Worm (Caenorhabditis elegans): ENCODE data around the gene F35G2.3.
"Not testable (repeated sequence)": the region's sequence is repeated elsewhere in the genome, so short reads cannot be mapped to it uniquely, and the experiment has no call there.

F35G2.3 gene

ce11 chrIV:12208984-12209676 lies at the start of gene F35G2.3, which contains the start of gene marb-1:
Gene F35G2.3, plus strand, starts transcription at chrIV:12209626.
Gene marb-1, minus strand, starts transcription at chrIV:12209010.
- TF ChIP-seq ztf-23 (GFP tag; IDR thresholded peaks at IDR 0.05) (no peak), ref-1 (GFP tag; conservative IDR thresholded peaks at IDR 0.05) (no peak), T22C8.4 (GFP tag; IDR thresholded peaks at IDR 0.05) (no peak), flt-1 (GFP tag; IDR thresholded peaks at IDR 0.05) (no peak), ztf-29 (GFP tag; IDR thresholded peaks at IDR 0.05) (no peak), klf-2 (GFP tag; conservative IDR thresholded peaks at IDR 0.05) (no peak), cog-1 (tag; optimal IDR thresholded peaks at IDR 0.05) (no peak), med-1 (GFP tag; optimal IDR thresholded peaks at IDR 0.05; ENCODE audit: insufficient read depth) (no peak), tab-1 (GFP tag; IDR thresholded peaks at IDR 0.05) (no peak)

- TF ChIP-seq tab-1 (GFP tag; IDR thresholded peaks at IDR 0.05): no peak
Observed at ce11 chrIV:12160421-12160820, 49.0 kb upstream of the F35G2.3 start.

- no peak for TF ChIP-seq tab-1 (GFP tag; IDR thresholded peaks at IDR 0.05)
- no peak for TF ChIP-seq klf-2 (GFP tag; conservative IDR thresholded peaks at IDR 0.05)
- no peak for TF ChIP-seq ztf-29 (GFP tag; IDR thresholded peaks at IDR 0.05)
- no peak for TF ChIP-seq flt-1 (GFP tag; IDR thresholded peaks at IDR 0.05)
- TF ChIP-seq cog-1 (tag; optimal IDR thresholded peaks at IDR 0.05): no peak
- TF ChIP-seq ztf-23 (GFP tag; IDR thresholded peaks at IDR 0.05): no peak
- no peak for TF ChIP-seq med-1 (GFP tag; optimal IDR thresholded peaks at IDR 0.05; ENCODE audit: insufficient read depth)
- no peak for TF ChIP-seq T22C8.4 (GFP tag; IDR thresholded peaks at IDR 0.05)
- TF ChIP-seq ref-1 (GFP tag; conservative IDR thresholded peaks at IDR 0.05): no peak
Observed at ce11 chrIV:12162732-12163131, 46.7 kb upstream of the F35G2.3 start.

- TF ChIP-seq ref-1 (GFP tag; conservative IDR thresholded peaks at IDR 0.05) (no peak), flt-1 (GFP tag; IDR thresholded peaks at IDR 0.05) (no peak), cog-1 (tag; optimal IDR thresholded peaks at IDR 0.05) (no peak), ztf-23 (GFP tag; IDR thresholded peaks at IDR 0.05) (no peak), tab-1 (GFP tag; IDR thresholded peaks at IDR 0.05) (no peak)
Observed at ce11 chrIV:12165432-12166078, 43.9 kb upstream of the F35G2.3 start.

ce11 chrIV:12167944-12168343 lies 41.5 kb upstream of the F35G2.3 start, which contains the start of gene F20B10.3:
Gene F20B10.3, plus strand, starts transcription at chrIV:12168244.
- TF ChIP-seq klf-2 (GFP tag; conservative IDR thresholded peaks at IDR 0.05) (no peak), T22C8.4 (GFP tag; IDR thresholded peaks at IDR 0.05) (no peak), tab-1 (GFP tag; IDR thresholded peaks at IDR 0.05) (no peak), ztf-29 (GFP tag; IDR thresholded peaks at IDR 0.05) (no peak), med-1 (GFP tag; optimal IDR thresholded peaks at IDR 0.05; ENCODE audit: insufficient read depth) (no peak), cog-1 (tag; optimal IDR thresholded peaks at IDR 0.05) (no peak)

ce11 chrIV:12178235-12178634 lies 31.2 kb upstream of the F35G2.3 start, which contains the start of gene nlr-1:
Gene nlr-1, minus strand, starts transcription at chrIV:12178335.
- TF ChIP-seq ref-1 (GFP tag; conservative IDR thresholded peaks at IDR 0.05); cog-1 (tag; optimal IDR thresholded peaks at IDR 0.05); med-1 (GFP tag; optimal IDR thresholded peaks at IDR 0.05; ENCODE audit: insufficient read depth): not testable (repeated sequence)

- TF ChIP-seq ref-1 (GFP tag; conservative IDR thresholded peaks at IDR 0.05) (no peak), ztf-23 (GFP tag; IDR thresholded peaks at IDR 0.05) (no peak), med-1 (GFP tag; optimal IDR thresholded peaks at IDR 0.05; ENCODE audit: insufficient read depth) (no peak), ztf-29 (GFP tag; IDR thresholded peaks at IDR 0.05) (no peak), flt-1 (GFP tag; IDR thresholded peaks at IDR 0.05) (no peak), cog-1 (tag; optimal IDR thresholded peaks at IDR 0.05) (no peak), klf-2 (GFP tag; conservative IDR thresholded peaks at IDR 0.05) (no peak), tab-1 (GFP tag; IDR thresholded peaks at IDR 0.05) (no peak), T22C8.4 (GFP tag; IDR thresholded peaks at IDR 0.05) (no peak)
Observed at ce11 chrIV:12192104-12192763, 17.2 kb upstream of the F35G2.3 start.

- TF ChIP-seq klf-2 (GFP tag; conservative IDR thresholded peaks at IDR 0.05): no peak
- no peak for TF ChIP-seq ref-1 (GFP tag; conservative IDR thresholded peaks at IDR 0.05)
- TF ChIP-seq T22C8.4 (GFP tag; IDR thresholded peaks at IDR 0.05): no peak
- no peak for TF ChIP-seq cog-1 (tag; optimal IDR thresholded peaks at IDR 0.05)
- no peak for TF ChIP-seq tab-1 (GFP tag; IDR thresholded peaks at IDR 0.05)
- TF ChIP-seq med-1 (GFP tag; optimal IDR thresholded peaks at IDR 0.05; ENCODE audit: insufficient read depth): no peak
- no peak for TF ChIP-seq flt-1 (GFP tag; IDR thresholded peaks at IDR 0.05)
- no peak for TF ChIP-seq ztf-23 (GFP tag; IDR thresholded peaks at IDR 0.05)
- no peak for TF ChIP-seq ztf-29 (GFP tag; IDR thresholded peaks at IDR 0.05)
Observed at ce11 chrIV:12193338-12193737, 16.1 kb upstream of the F35G2.3 start.

- TF ChIP-seq flt-1 (GFP tag; IDR thresholded peaks at IDR 0.05): no peak
- no peak for TF ChIP-seq tab-1 (GFP tag; IDR thresholded peaks at IDR 0.05)
- TF ChIP-seq ref-1 (GFP tag; conservative IDR thresholded peaks at IDR 0.05): no peak
- no peak for TF ChIP-seq cog-1 (tag; optimal IDR thresholded peaks at IDR 0.05)
- TF ChIP-seq med-1 (GFP tag; optimal IDR thresholded peaks at IDR 0.05; ENCODE audit: insufficient read depth): no peak
- no peak for TF ChIP-seq ztf-23 (GFP tag; IDR thresholded peaks at IDR 0.05)
- no peak for TF ChIP-seq klf-2 (GFP tag; conservative IDR thresholded peaks at IDR 0.05)
- no peak for TF ChIP-seq ztf-29 (GFP tag; IDR thresholded peaks at IDR 0.05)
- TF ChIP-seq T22C8.4 (GFP tag; IDR thresholded peaks at IDR 0.05): no peak
Observed at ce11 chrIV:12194668-12195067, 14.8 kb upstream of the F35G2.3 start.

Data from whole organism, midembryonic.